Fruit fly (Drosophila melanogaster) whole organism, adult: ENCODE measurements around the gene CG10681.

Experiments
- CG11617 ChIP-seq: fragments of 200-800 bp; sonication (Bioruptor generic); optimal IDR thresholded peaks from 2 replicates; lab custom pipeline; 2017; ENCODE audit warnings: mild to moderate bottlenecking, missing biosample characterization, missing genetic modification reagents, missing genetic modification characterization
- CG1620 ChIP-seq: fragments of 200-800 bp; sonication (Bioruptor generic); optimal IDR thresholded peaks from 2 replicates; lab custom pipeline; 2016; ENCODE audit warnings: missing biosample characterization, missing genetic modification characterization
- CG33017 ChIP-seq: fragments of 200-800 bp; sonication (Bioruptor generic); optimal IDR thresholded peaks from 2 replicates; lab custom pipeline; 2018; ENCODE audit warnings: missing biosample characterization, mild to moderate bottlenecking, missing genetic modification characterization, moderate library complexity
- CG5204 ChIP-seq: fragments of 200-800 bp; sonication (Bioruptor generic); optimal IDR thresholded peaks from 2 replicates; lab custom pipeline; 2016; ENCODE audit warnings: missing biosample characterization, missing genetic modification characterization
- Hr96 ChIP-seq: fragments of 200-800 bp; sonication (Bioruptor generic); optimal IDR thresholded peaks from 2 replicates; lab custom pipeline; 2016; ENCODE audit warnings: missing biosample characterization, missing genetic modification characterization
- Mnt ChIP-seq: fragments of 200-800 bp; sonication (Bioruptor generic); optimal IDR thresholded peaks from 2 replicates; lab custom pipeline; 2016; ENCODE audit warnings: missing biosample characterization, mild to moderate bottlenecking, missing genetic modification characterization
- cnc ChIP-seq, 2 experiments: fragments of >200 bp; optimal IDR thresholded peaks; 2 replicates each; lab custom pipeline; 2017

DNA sequence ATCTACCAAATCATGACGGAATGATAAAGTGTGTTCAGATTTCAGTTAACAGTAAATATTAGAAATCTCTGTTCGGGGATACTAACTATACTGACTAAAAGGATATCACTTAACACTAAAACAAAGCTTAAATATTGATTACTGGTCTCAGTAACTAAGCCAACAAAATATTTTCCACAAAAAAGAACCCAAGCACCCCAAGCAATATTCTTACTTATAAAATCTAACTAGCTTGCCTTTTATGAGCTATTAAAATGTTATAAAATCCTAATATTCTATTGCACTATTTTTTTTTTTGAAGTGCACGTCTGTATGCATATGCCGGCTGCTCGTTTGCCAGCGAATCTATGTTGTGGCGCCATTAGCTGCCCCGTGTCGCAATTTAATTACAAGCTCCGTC lies 48.2 kb downstream of the CG10681 start:
- TF ChIP-seq cnc (optimal IDR thresholded peaks at IDR 0.05; lab: Kevin White, UChicago) (no peak), Hr96 (no peak), CG11617 (GFP tag; lab: Kevin White, UChicago) (no peak), CG33017 (tag; lab: Kevin White, UChicago) (no peak), CG5204 (GFP tag; lab: Kevin White, UChicago) (no peak), Mnt (GFP tag; lab: Kevin White, UChicago) (no peak), CG1620 (GFP tag; lab: Kevin White, UChicago) (no peak)
